Worm (Caenorhabditis elegans) whole organism, L4 larva: Measurements from ENCODE around the gene grd-6.

Experiments
- D1046.2 ChIP-seq: fragments of 200-800 bp; sonication (Bioruptor generic); IDR thresholded peaks from 2 replicates; pipeline ENCODE4 v1.3.6; 2022; ENCODE audit warnings: missing genetic modification characterization, missing compliant biosample characterization
- F26F4.8 ChIP-seq: fragments of 200-800 bp; sonication (Bioruptor generic); conservative IDR thresholded peaks from 2 replicates; pipeline ENCODE4 v1.3.6; 2022; ENCODE audit warnings: missing genetic modification characterization, missing compliant biosample characterization
- F44E2.7 ChIP-seq: fragments of 200-800 bp; sonication (Bioruptor generic); IDR thresholded peaks from 2 replicates; pipeline ENCODE4 v2.1.2; 2022; ENCODE audit warnings: missing genetic modification characterization, missing compliant biosample characterization
- T26A8.4 ChIP-seq: fragments of 200-800 bp; sonication (Bioruptor generic); IDR thresholded peaks from 2 replicates; pipeline ENCODE4 v1.3.6; 2022; ENCODE audit warnings: missing genetic modification characterization, missing compliant biosample characterization
- Y48G9A.11 ChIP-seq: fragments of 200-800 bp; sonication (Bioruptor generic); IDR thresholded peaks from 2 replicates; pipeline ENCODE4 v1.3.6; 2022; ENCODE audit warnings: missing genetic modification reagents, missing genetic modification characterization, missing compliant biosample characterization
- ZK546.5 ChIP-seq, 2 experiments: sonication (generic microtip); optimal IDR thresholded peaks; 2 replicates each; lab custom pipeline; 2017; ENCODE audit warnings: missing biosample characterization in 2 of 2, missing genetic modification characterization in 2 of 2
- aha-1 ChIP-seq: fragments of 150-350 bp; peaks from one replicate; lab custom pipeline; 2014; ENCODE audit warnings: missing biosample characterization, missing genetic modification characterization
- aly-2 ChIP-seq: sonication (generic microtip); optimal IDR thresholded peaks from 2 replicates; lab custom pipeline; 2018; ENCODE audit warnings: missing biosample characterization, missing genetic modification characterization
- ama-1 ChIP-seq: fragments of 150-350 bp; optimal IDR thresholded peaks from 2 replicates; lab custom pipeline; 2014; ENCODE audit warnings: inconsistent platforms, mixed read lengths
- ceh-20 ChIP-seq: fragments of 200-800 bp; sonication (Bioruptor generic); IDR thresholded peaks from 2 replicates; pipeline ENCODE4 v1.3.6; 2022; ENCODE audit warnings: missing genetic modification reagents, missing genetic modification characterization, missing compliant biosample characterization
- ceh-62 ChIP-seq: sonication (generic microtip); optimal IDR thresholded peaks from 2 replicates; lab custom pipeline; 2017; ENCODE audit warnings: missing biosample characterization, missing genetic modification characterization
- ces-1 ChIP-seq: fragments of 150-350 bp; sonication (generic microtip); optimal IDR thresholded peaks from 4 replicates; lab custom pipeline; 2014; ENCODE audit warnings: missing biosample characterization, missing genetic modification reagents, missing genetic modification characterization
- daf-12 ChIP-seq: fragments of 150-350 bp; optimal IDR thresholded peaks from 2 replicates; lab custom pipeline; 2014; ENCODE audit warnings: missing biosample characterization, missing genetic modification reagents, missing genetic modification characterization
- daf-16 ChIP-seq, 3 experiments: sonication (generic microtip); optimal IDR thresholded peaks; 2 replicates each; lab custom pipeline; 2016 to 2017; ENCODE audit warnings: missing genetic modification characterization in 3 of 3, missing genetic modification reagents in 3 of 3, mild to moderate bottlenecking in 2 of 3, missing compliant biosample characterization in 2 of 3, missing biosample characterization in 1 of 3, moderate library complexity in 1 of 3
- daf-19 ChIP-seq: fragments of 200-800 bp; sonication (Bioruptor generic); conservative IDR thresholded peaks from 2 replicates; pipeline ENCODE4 v1.3.6; 2022; ENCODE audit warnings: missing genetic modification characterization, missing compliant biosample characterization
- dmd-6 ChIP-seq: fragments of 200-800 bp; sonication (Bioruptor generic); IDR thresholded peaks from 2 replicates; pipeline ENCODE4 v1.3.6; 2022; ENCODE audit warnings: missing genetic modification reagents, missing genetic modification characterization, missing compliant biosample characterization
- dpl-1 ChIP-seq: fragments of 150-350 bp; optimal IDR thresholded peaks from 2 replicates; lab custom pipeline; 2014; ENCODE audit warnings: missing biosample characterization, missing genetic modification reagents, missing genetic modification characterization
- duxl-1 ChIP-seq: sonication (generic microtip); optimal IDR thresholded peaks from 2 replicates; lab custom pipeline; 2016; ENCODE audit warnings: mild to moderate bottlenecking, missing genetic modification characterization, moderate library complexity, missing compliant biosample characterization; ENCODE audit not compliant: poor library complexity
- dve-1 ChIP-seq: sonication (generic microtip); optimal IDR thresholded peaks from 2 replicates; lab custom pipeline; 2017; ENCODE audit warnings: antibody characterized with exemption, mild to moderate bottlenecking, missing genetic modification characterization, missing compliant biosample characterization; ENCODE audit not compliant: insufficient read depth
- egl-27 ChIP-seq: sonication (generic microtip); optimal IDR thresholded peaks from 3 replicates; lab custom pipeline; 2017; ENCODE audit warnings: missing biosample characterization, missing genetic modification reagents, missing genetic modification characterization
- egl-43 ChIP-seq: fragments of 200-800 bp; sonication (Bioruptor generic); IDR thresholded peaks from 2 replicates; pipeline ENCODE4 v1.3.6; 2022; ENCODE audit warnings: missing genetic modification reagents, missing genetic modification characterization, missing compliant biosample characterization
- fos-1 ChIP-seq: fragments of 150-350 bp; optimal IDR thresholded peaks from 2 replicates; lab custom pipeline; 2014; ENCODE audit warnings: missing biosample characterization, missing genetic modification characterization
- hif-1 ChIP-seq, 2 experiments: sonication (generic microtip); optimal IDR thresholded peaks; 2 replicates each; lab custom pipeline; 2016 to 2017; ENCODE audit warnings: missing compliant biosample characterization in 2 of 2, missing genetic modification characterization in 2 of 2, missing genetic modification reagents in 2 of 2, missing genotype in 2 of 2, mild to moderate bottlenecking in 1 of 2
- hlh-11 ChIP-seq: fragments of 200-800 bp; sonication (Bioruptor generic); optimal IDR thresholded peaks from 2 replicates; lab custom pipeline; 2018; ENCODE audit warnings: mild to moderate bottlenecking, missing genetic modification characterization, missing compliant biosample characterization
- jun-1 ChIP-seq: fragments of 150-350 bp; optimal IDR thresholded peaks from 2 replicates; lab custom pipeline; 2014; ENCODE audit warnings: missing biosample characterization, missing genetic modification reagents, missing genetic modification characterization
- lin-1 ChIP-seq: fragments of 200-800 bp; sonication (Bioruptor generic); IDR thresholded peaks from 2 replicates; pipeline ENCODE4 v1.3.6; 2022; ENCODE audit warnings: missing genetic modification reagents, missing genetic modification characterization, missing compliant biosample characterization
- lin-15B ChIP-seq: fragments of 150-350 bp; sonication (generic microtip); optimal IDR thresholded peaks from 3 replicates; lab custom pipeline; 2014; ENCODE audit warnings: missing biosample characterization, missing genetic modification characterization
- lsy-2 ChIP-seq, 2 experiments: fragments of 150-350 bp in 1 of 2; sonication (generic microtip) in 1 of 2; optimal IDR thresholded peaks; 2 replicates each; lab custom pipeline; 2014 to 2017; ENCODE audit warnings: missing biosample characterization in 2 of 2, missing genetic modification characterization in 2 of 2
- madf-5 ChIP-seq, 2 experiments: fragments of 200-800 bp; sonication (Bioruptor generic); IDR thresholded peaks; 2 replicates each; pipeline ENCODE4 v1.3.6; 2022; ENCODE audit warnings: missing compliant biosample characterization in 2 of 2, missing genetic modification characterization in 2 of 2
- mdt-29 ChIP-seq: fragments of 200-800 bp; sonication (Bioruptor generic); IDR thresholded peaks from 2 replicates; pipeline ENCODE4 v1.3.6; 2022; ENCODE audit warnings: missing genetic modification reagents, missing genetic modification characterization, missing compliant biosample characterization
- nhr-111 ChIP-seq: fragments of 200-800 bp; sonication (Bioruptor generic); optimal IDR thresholded peaks from 2 replicates; lab custom pipeline; 2018; ENCODE audit warnings: mild to moderate bottlenecking, missing genetic modification characterization, missing compliant biosample characterization
- nhr-25 ChIP-seq: sonication (generic microtip); optimal IDR thresholded peaks from 2 replicates; lab custom pipeline; 2017; ENCODE audit warnings: missing genetic modification characterization, mild to moderate bottlenecking, missing compliant biosample characterization, antibody characterized with exemption, moderate library complexity, borderline replicate concordance; ENCODE audit not compliant: insufficient read depth
- nhr-28 ChIP-seq: fragments of 150-350 bp; optimal IDR thresholded peaks from 2 replicates; lab custom pipeline; 2014; ENCODE audit warnings: missing biosample characterization, missing genetic modification characterization
- nhr-42 ChIP-seq: fragments of 200-800 bp; sonication (Bioruptor generic); IDR thresholded peaks from 2 replicates; pipeline ENCODE4 v1.3.6; 2022; ENCODE audit warnings: missing genetic modification characterization, missing compliant biosample characterization
- nhr-48 ChIP-seq: sonication (generic microtip); optimal IDR thresholded peaks from 2 replicates; lab custom pipeline; 2016; ENCODE audit warnings: mild to moderate bottlenecking, missing genetic modification characterization, missing compliant biosample characterization
- php-3 ChIP-seq: fragments of 200-800 bp; sonication (Bioruptor generic); IDR thresholded peaks from 2 replicates; pipeline ENCODE4 v1.3.6; 2022; ENCODE audit warnings: missing genetic modification reagents, missing genetic modification characterization, missing compliant biosample characterization
- pqm-1 ChIP-seq: sonication (generic microtip); optimal IDR thresholded peaks from 2 replicates; lab custom pipeline; 2017; ENCODE audit warnings: missing biosample characterization, missing genetic modification characterization
- set-16 ChIP-seq: fragments of 200-800 bp; sonication (Bioruptor generic); IDR thresholded peaks from 2 replicates; pipeline ENCODE4 v1.3.6; 2022; ENCODE audit warnings: missing genetic modification reagents, missing genetic modification characterization, missing compliant biosample characterization
- skn-1 ChIP-seq: fragments of 150-350 bp; optimal IDR thresholded peaks from 2 replicates; lab custom pipeline; 2014; ENCODE audit warnings: missing biosample characterization, missing genetic modification characterization
- snpc-4 ChIP-seq: fragments of 150-350 bp; optimal IDR thresholded peaks from 2 replicates; lab custom pipeline; 2014; ENCODE audit warnings: missing biosample characterization, missing genetic modification characterization
- spr-1 ChIP-seq: sonication (generic microtip); optimal IDR thresholded peaks from 2 replicates; lab custom pipeline; 2016; ENCODE audit warnings: mild to moderate bottlenecking, missing genetic modification characterization, missing compliant biosample characterization
- tag-97 ChIP-seq: fragments of 200-800 bp; sonication (Bioruptor generic); IDR thresholded peaks from 2 replicates; pipeline ENCODE4 v1.3.6; 2022; ENCODE audit warnings: missing genetic modification characterization, missing compliant biosample characterization
- tra-1 ChIP-seq: fragments of 200-800 bp; sonication (Bioruptor generic); IDR thresholded peaks from 2 replicates; pipeline ENCODE4 v1.3.6; 2022; ENCODE audit warnings: missing genetic modification reagents, missing genetic modification characterization, missing compliant biosample characterization
- unc-39 ChIP-seq: sonication (generic microtip); optimal IDR thresholded peaks from 2 replicates; lab custom pipeline; 2017; ENCODE audit warnings: missing biosample characterization, missing genetic modification characterization
- zag-1 ChIP-seq: fragments of 150-350 bp; optimal IDR thresholded peaks from 2 replicates; lab custom pipeline; 2014; ENCODE audit warnings: missing biosample characterization, missing genetic modification characterization
- ztf-7 ChIP-seq: fragments of 150-350 bp; optimal IDR thresholded peaks from 2 replicates; lab custom pipeline; 2014; ENCODE audit warnings: missing biosample characterization, missing genetic modification characterization

grd-6 gene

ce11 chrV:9249206-9249605 lies 27.5 kb downstream of the grd-6 start, which contains the start of gene str-94:
Gene str-94 (minus strand): TSS chrV:9249306.
- no peak for TF ChIP-seq zag-1 (tag; lab: Kevin White, UChicago)
- peak; percentile 39 for TF ChIP-seq aha-1 (tag; lab: Kevin White, UChicago)
- no peak for TF ChIP-seq fos-1 (tag; lab: Kevin White, UChicago)
- no peak for TF ChIP-seq F26F4.8 (GFP tag; lab: Robert Waterston, UW)

- TF ChIP-seq ceh-20 (no peak), daf-19 (GFP tag; lab: Robert Waterston, UW) (no peak), jun-1 (tag; lab: Kevin White, UChicago) (no peak), nhr-111 (GFP tag; lab: Kevin White, UChicago) (no peak), set-16 (GFP tag; lab: Robert Waterston, UW) (no peak), D1046.2 (no peak), ces-1 (GFP tag; lab: Kevin White, UChicago) (no peak), F44E2.7 (GFP tag; lab: Robert Waterston, UW) (no peak), spr-1 (tag; lab: Kevin White, UChicago) (no peak), unc-39 (tag; lab: Kevin White, UChicago) (no peak), nhr-42 (GFP tag; lab: Robert Waterston, UW) (no peak), daf-12 (no peak), nhr-28 (no peak), tag-97 (no peak)
Observed at ce11 chrV:9249932-9250331, 28.3 kb downstream of the grd-6 start, which contains the start of gene ptd-2. Gene ptd-2 (plus strand): TSS chrV:9250232.

- no peak for TF ChIP-seq ZK546.5 (tag; optimal IDR thresholded peaks at IDR 0.05; lab: Kevin White, UChicago)
- TF ChIP-seq pqm-1 (tag; lab: Kevin White, UChicago), result peak; percentile 82
- TF ChIP-seq egl-43 (GFP tag; lab: Robert Waterston, UW), result no peak
- TF ChIP-seq tra-1, result no peak
- no peak for TF ChIP-seq skn-1 (tag; lab: Kevin White, UChicago)
- no peak for TF ChIP-seq madf-5 (GFP tag; IDR thresholded peaks at IDR 0.05; lab: Robert Waterston, UW)
- TF ChIP-seq tag-97, result no peak
- TF ChIP-seq dve-1, result peak; percentile 57
- no peak; the same call in none of the 2 replicates for TF ChIP-seq dmd-6 (GFP tag; lab: Robert Waterston, UW)
- TF ChIP-seq dpl-1 (GFP tag; lab: Kevin White, UChicago), result no peak
- TF ChIP-seq nhr-25 (tag; lab: Kevin White, UChicago), result no peak
- TF ChIP-seq ztf-7 (tag; lab: Kevin White, UChicago), result peak; percentile 6
- TF ChIP-seq php-3, result peak; percentile 81
- no peak for TF ChIP-seq egl-27
- no peak for TF ChIP-seq daf-16 (GFP tag; optimal IDR thresholded peaks at IDR 0.05; lab: Kevin White, UChicago)
- peak; percentile 91 for TF ChIP-seq daf-16 (tag; optimal IDR thresholded peaks at IDR 0.05; lab: Kevin White, UChicago)
- TF ChIP-seq duxl-1, result no peak
- TF ChIP-seq daf-19 (GFP tag; lab: Robert Waterston, UW), result no peak
- TF ChIP-seq set-16 (GFP tag; lab: Robert Waterston, UW), result no peak
- TF ChIP-seq hif-1 (tag; optimal IDR thresholded peaks at IDR 0.05; lab: Kevin White, UChicago), result peak in 1 of 2 experiments; percentile 16
- no peak for TF ChIP-seq lin-1 (GFP tag; lab: Robert Waterston, UW)
- TF ChIP-seq mdt-29 (GFP tag; lab: Robert Waterston, UW), result no peak
- TF ChIP-seq ceh-62 (tag; lab: Kevin White, UChicago), result no peak
- peak; percentile 41 for TF ChIP-seq nhr-48 (tag; lab: Kevin White, UChicago)
- TF ChIP-seq snpc-4, result no peak
- TF ChIP-seq aly-2 (tag; lab: Kevin White, UChicago), result no peak
- TF ChIP-seq nhr-28, result peak; percentile 52
- no peak for TF ChIP-seq T26A8.4 (GFP tag; lab: Robert Waterston, UW)
- TF ChIP-seq ama-1 (lab: Kevin White, UChicago), result no peak
- no peak for TF ChIP-seq lin-15B (tag; lab: Kevin White, UChicago)
- no peak for TF ChIP-seq Y48G9A.11 (GFP tag; lab: Robert Waterston, UW)
- no peak for TF ChIP-seq F44E2.7 (GFP tag; lab: Robert Waterston, UW)
- peak in 1 of 2 experiments; percentile 26 for TF ChIP-seq lsy-2 (tag; optimal IDR thresholded peaks at IDR 0.05; lab: Kevin White, UChicago)
- TF ChIP-seq hlh-11 (tag; lab: Kevin White, UChicago), result peak; percentile 48
- TF ChIP-seq, all 104 proteins: peak for 10
Observed at ce11 chrV:9254012-9254696, 32.5 kb downstream of the grd-6 start, which contains the start of gene F07C3.9. Gene F07C3.9 (minus strand): TSS chrV:9254646.
